Worm (Caenorhabditis elegans): ENCODE measurements around the gene spk-1.

spk-1 gene

DNA sequence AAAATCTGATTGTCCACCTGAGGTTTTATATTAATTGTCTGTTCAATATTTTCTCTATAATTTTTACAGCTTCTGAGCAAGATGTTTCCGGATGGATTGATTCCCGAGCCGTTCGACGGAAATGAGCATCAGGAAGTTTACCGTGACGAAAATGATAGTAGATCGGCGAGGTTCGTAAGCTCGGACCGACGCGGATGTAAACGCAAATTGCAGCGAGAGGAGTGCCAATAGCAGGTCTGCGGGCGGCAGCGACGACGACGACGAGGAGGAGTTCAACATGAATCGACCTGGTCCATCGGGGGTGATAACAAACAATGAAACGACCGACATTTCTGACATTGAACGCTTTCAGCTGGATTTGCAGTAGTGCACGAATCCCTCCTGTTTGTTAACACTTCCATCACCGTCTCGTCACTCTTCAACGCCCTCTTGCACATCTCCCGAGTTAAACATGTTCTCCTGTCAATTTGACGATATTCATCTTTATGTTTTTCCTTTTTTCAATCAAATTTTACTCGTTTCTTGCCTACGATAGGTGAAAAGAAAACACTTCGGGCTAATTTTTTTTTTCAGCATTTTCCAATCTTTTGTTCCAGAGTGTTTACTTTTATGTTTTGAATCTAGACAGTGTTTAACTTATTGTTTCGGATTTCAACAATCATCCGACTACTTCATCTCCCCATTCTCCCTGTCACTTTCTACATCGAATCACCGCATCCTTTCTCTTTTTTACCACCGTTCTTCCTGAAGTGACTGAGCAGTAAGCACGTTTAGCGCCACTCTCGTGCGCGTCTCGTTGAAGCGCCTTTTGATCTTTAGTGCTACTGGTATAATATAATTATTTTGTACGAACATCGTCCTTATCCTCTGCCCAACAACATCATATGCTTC, 5.7 kb downstream of the spk-1 start:
- TF ChIP-seq sox-4 (tag; optimal IDR thresholded peaks at IDR 0.05) (no peak), unc-98 (GFP tag; IDR thresholded peaks at IDR 0.05) (no peak), blmp-1 (tag; optimal IDR thresholded peaks at IDR 0.05) (peak; percentile 12), ama-1 (optimal IDR thresholded peaks at IDR 0.05) (no peak)

- no peak for TF ChIP-seq efl-1 (optimal IDR thresholded peaks at IDR 0.05)
- TF ChIP-seq efl-1 (GFP tag; optimal IDR thresholded peaks at IDR 0.05 in 1 of 2) = peak in 1 of 2 experiments; percentile 88
- no peak for TF ChIP-seq fkh-4 (tag; optimal IDR thresholded peaks at IDR 0.05; ENCODE audit: borderline replicate concordance)
- no peak for TF ChIP-seq dpl-1 (GFP tag; optimal IDR thresholded peaks at IDR 0.05)
- no peak for TF ChIP-seq nhr-28 (tag; optimal IDR thresholded peaks at IDR 0.05)
- TF ChIP-seq aly-2 (tag; optimal IDR thresholded peaks at IDR 0.05) = peak; percentile 17
- no peak for TF ChIP-seq fkh-10 (GFP tag; optimal IDR thresholded peaks at IDR 0.05)
- no peak for TF ChIP-seq ceh-63 (GFP tag; optimal IDR thresholded peaks at IDR 0.05)
- peak; percentile 12 for TF ChIP-seq nhr-71 (tag; optimal IDR thresholded peaks at IDR 0.05)
- TF ChIP-seq blmp-1 (tag; optimal IDR thresholded peaks at IDR 0.05) = peak; percentile 11
- TF ChIP-seq ets-5 (GFP tag; IDR thresholded peaks at IDR 0.05) = no peak
These were observed 6.5 kb downstream of the spk-1 start for ce11 chrIII:9462785-9463467.

DNA sequence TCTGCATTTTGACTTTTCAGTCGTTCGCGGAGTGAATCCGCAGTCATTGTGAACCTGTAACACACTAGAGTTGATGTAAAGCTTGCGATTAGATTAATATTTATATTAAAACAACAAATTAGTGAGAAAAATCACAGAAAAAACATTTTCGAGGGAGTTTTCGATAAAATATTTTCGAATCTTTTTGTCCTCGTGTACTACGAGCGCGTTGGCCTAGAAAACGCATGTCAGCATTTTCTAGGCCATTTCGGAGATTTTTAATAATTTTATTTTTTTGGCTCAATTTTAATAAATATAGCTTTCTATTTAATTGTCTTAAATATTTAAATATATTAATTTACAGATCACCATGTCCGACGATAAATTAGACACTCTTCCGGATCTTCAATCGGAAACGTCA, 9.0 kb downstream of the spk-1 start, which contains the start of gene B0464.9:
B0464.9 (plus strand) TSS at position 344 of the 400 bp plus-strand sequence.
- TF ChIP-seq irx-1 (tag; optimal IDR thresholded peaks at IDR 0.05) (peak; percentile 90), elt-2 (tag; optimal IDR thresholded peaks at IDR 0.05) (peak; percentile 29), ceh-82 (tag; optimal IDR thresholded peaks at IDR 0.05) (peak; percentile 31 to 66 (median 52)), nhr-47 (tag; optimal IDR thresholded peaks at IDR 0.05) (peak; percentile 83), tbx-2 (tag; optimal IDR thresholded peaks at IDR 0.05) (peak; percentile 81), efl-1 (optimal IDR thresholded peaks at IDR 0.05) (peak; percentile 49 to 63), efl-1 (GFP tag; optimal IDR thresholded peaks at IDR 0.05 in 1 of 2) (peak; percentile 70 to 95), swsn-7 (tag; optimal IDR thresholded peaks at IDR 0.05) (peak; percentile 73), nhr-76 (tag; optimal IDR thresholded peaks at IDR 0.05) (no peak), sptf-1 (tag; optimal IDR thresholded peaks at IDR 0.05) (no peak), lsy-2 (tag; optimal IDR thresholded peaks at IDR 0.05) (peak; percentile 77 to 83), lir-3 (tag; optimal IDR thresholded peaks at IDR 0.05; ENCODE audit: poor library complexity) (peak; percentile 90), mep-1 (tag; optimal IDR thresholded peaks at IDR 0.05) (peak; percentile 74), blmp-1 (tag; optimal IDR thresholded peaks at IDR 0.05) (peak; percentile 51), F16B12.6 (tag; optimal IDR thresholded peaks at IDR 0.05) (no peak), unc-62 (GFP tag; optimal IDR thresholded peaks at IDR 0.05) (no peak), snu-23 (GFP tag; optimal IDR thresholded peaks at IDR 0.05) (peak; percentile 72), hlh-4 (tag; optimal IDR thresholded peaks at IDR 0.05) (peak; percentile 34), rnt-1 (tag; optimal IDR thresholded peaks at IDR 0.05) (peak; percentile 95), nhr-90 (tag; optimal IDR thresholded peaks at IDR 0.05; ENCODE audit: poor library complexity) (peak; percentile 88), C16A3.4 (tag; optimal IDR thresholded peaks at IDR 0.05) (peak; percentile 2), alr-1 (tag; optimal IDR thresholded peaks at IDR 0.05; ENCODE audit: borderline replicate concordance) (no peak), pqm-1 (tag; optimal IDR thresholded peaks at IDR 0.05) (no peak), nhr-28 (tag; optimal IDR thresholded peaks at IDR 0.05) (no peak), nhr-71 (tag; optimal IDR thresholded peaks at IDR 0.05) (peak; percentile 84), dpl-1 (GFP tag; optimal IDR thresholded peaks at IDR 0.05) (peak; percentile 16 to 70 (median 64)), lin-15B (tag; optimal IDR thresholded peaks at IDR 0.05) (peak; percentile 39), snpc-4 (tag; optimal IDR thresholded peaks at IDR 0.05) (no peak), sox-4 (tag; optimal IDR thresholded peaks at IDR 0.05) (peak; percentile 88), ceh-8 (GFP tag; optimal IDR thresholded peaks at IDR 0.05) (no peak), tlp-1 (tag; optimal IDR thresholded peaks at IDR 0.05) (no peak), mab-9 (GFP tag; IDR thresholded peaks at IDR 0.05) (no peak), pax-3 (tag; optimal IDR thresholded peaks at IDR 0.05) (peak; percentile 67), nhr-77 (tag; optimal IDR thresholded peaks at IDR 0.05) (no peak), nhr-19 (GFP tag; conservative IDR thresholded peaks at IDR 0.05) (peak; percentile 70), dsc-1 (tag; optimal IDR thresholded peaks at IDR 0.05) (peak; percentile 78), fkh-8 (tag; optimal IDR thresholded peaks at IDR 0.05) (peak; percentile 58), lin-39 (tag; optimal IDR thresholded peaks at IDR 0.05) (peak; percentile 5)

All from whole organism, L1 larva.